Fruit fly (Drosophila melanogaster) whole organism, pupa: ENCODE measurements around the gene CG4998.
A peak's percentile ranks its signal among the peaks of the same experiment; 100 is the strongest.

Source experiments
- CG10348 ChIP-seq: fragments of 200-800 bp; sonication (Bioruptor generic); IDR thresholded peaks from 2 replicates; pipeline ENCODE4 v1.3.6; 2022; ENCODE audit warnings: missing biosample characterization, missing genetic modification characterization
- CG12605 ChIP-seq: fragments of 200-800 bp; sonication (Bioruptor generic); IDR thresholded peaks from 2 replicates; pipeline ENCODE4 v1.3.6; 2022; ENCODE audit warnings: missing biosample characterization, missing genetic modification characterization
- CG13204 ChIP-seq: fragments of 200-800 bp; sonication (Bioruptor generic); optimal IDR thresholded peaks from 2 replicates; lab custom pipeline; 2018; ENCODE audit warnings: missing biosample characterization, mild to moderate bottlenecking, missing genetic modification characterization, moderate library complexity
- CG14655 ChIP-seq: fragments of 200-800 bp; sonication (Bioruptor generic); optimal IDR thresholded peaks from 3 replicates; lab custom pipeline; 2017; ENCODE audit warnings: mild to moderate bottlenecking, missing biosample characterization, missing genetic modification reagents, missing genetic modification characterization
- CG15710 ChIP-seq: fragments of 200-800 bp; sonication (Bioruptor generic); optimal IDR thresholded peaks from 2 replicates; lab custom pipeline; 2018; ENCODE audit warnings: missing biosample characterization, mild to moderate bottlenecking, missing genetic modification characterization, moderate library complexity
- CG17806 ChIP-seq: fragments of 200-800 bp; sonication (Bioruptor generic); optimal IDR thresholded peaks from 2 replicates; lab custom pipeline; 2018; ENCODE audit warnings: missing biosample characterization, mild to moderate bottlenecking, missing genetic modification characterization, moderate library complexity
- CG32121 ChIP-seq: fragments of 200-800 bp; sonication (Bioruptor generic); IDR thresholded peaks from 2 replicates; pipeline ENCODE4 v1.3.6; 2022; ENCODE audit warnings: missing biosample characterization, missing genetic modification characterization
- CG34367 ChIP-seq: fragments of 200-800 bp; sonication (Bioruptor generic); optimal IDR thresholded peaks from 2 replicates; lab custom pipeline; 2018; ENCODE audit warnings: missing biosample characterization, mild to moderate bottlenecking, missing genetic modification characterization
- CG4496 ChIP-seq: fragments of 200-800 bp; sonication (Bioruptor generic); IDR thresholded peaks from 3 replicates; pipeline ENCODE4 v1.3.6; 2022; ENCODE audit warnings: missing biosample characterization, missing genetic modification characterization
- CG8159 ChIP-seq: fragments of 200-800 bp; sonication (Bioruptor generic); optimal IDR thresholded peaks from 3 replicates; lab custom pipeline; 2018; ENCODE audit warnings: missing biosample characterization, mild to moderate bottlenecking, missing genetic modification characterization, moderate library complexity
- CG8301 ChIP-seq: fragments of 200-800 bp; sonication (Bioruptor generic); optimal IDR thresholded peaks from 2 replicates; lab custom pipeline; 2018; ENCODE audit warnings: missing biosample characterization, mild to moderate bottlenecking, missing genetic modification characterization
- CG9948 ChIP-seq: fragments of 200-800 bp; sonication (Bioruptor generic); optimal IDR thresholded peaks from 2 replicates; lab custom pipeline; 2018; ENCODE audit warnings: missing biosample characterization, mild to moderate bottlenecking, missing genetic modification characterization, moderate library complexity
- EcR ChIP-seq: fragments of 200-800 bp; sonication (Bioruptor generic); optimal IDR thresholded peaks from 3 replicates; lab custom pipeline; 2019; ENCODE audit warnings: missing biosample characterization, missing genetic modification characterization, mild to moderate bottlenecking, moderate library complexity, missing genetic modification reagents
- Ets98B ChIP-seq: fragments of 200-800 bp; sonication (Bioruptor generic); IDR thresholded peaks from 2 replicates; pipeline ENCODE4 v1.3.6; 2022; ENCODE audit warnings: missing biosample characterization, missing genetic modification characterization
- Pif1A ChIP-seq: fragments of 200-800 bp; sonication (Bioruptor generic); optimal IDR thresholded peaks from 3 replicates; lab custom pipeline; 2016; ENCODE audit warnings: missing biosample characterization, missing genetic modification characterization
- Pif1B ChIP-seq: fragments of 200-800 bp; sonication (Bioruptor generic); optimal IDR thresholded peaks from 3 replicates; lab custom pipeline; 2016; ENCODE audit warnings: missing biosample characterization, missing genetic modification characterization
- Snoo ChIP-seq: fragments of 200-800 bp; sonication (Bioruptor generic); optimal IDR thresholded peaks from 3 replicates; lab custom pipeline; 2017; ENCODE audit warnings: missing biosample characterization, mild to moderate bottlenecking, missing genetic modification characterization, inconsistent platforms
- fd96Ca ChIP-seq: fragments of 200-800 bp; sonication (Bioruptor generic); IDR thresholded peaks from 3 replicates; pipeline ENCODE4 v1.3.6; 2022; ENCODE audit warnings: missing biosample characterization, missing genetic modification characterization
- gl ChIP-seq: fragments of 200-800 bp; sonication (Bioruptor generic); optimal IDR thresholded peaks from 2 replicates; lab custom pipeline; 2018; ENCODE audit warnings: missing biosample characterization, mild to moderate bottlenecking, missing genetic modification characterization
- rn ChIP-seq: fragments of 200-800 bp; sonication (Bioruptor generic); IDR thresholded peaks from 2 replicates; pipeline ENCODE4 v1.3.6; 2022; ENCODE audit warnings: missing biosample characterization, missing genetic modification characterization

CG4998 gene

dm6 chr3L:16313985-16314384 is 24.8 kb upstream of the CG4998 start, which contains the start of gene CG13062:
Gene CG13062 (plus strand): TSS chr3L:16314285.
- TF ChIP-seq Snoo (no peak), CG32121 (GFP tag; lab: Robert Waterston, UW) (0 out of 2 replicates have a peak, but pooled peaks have one; percentile 21), EcR (no peak)

dm6 chr3L:16317724-16318123 is 21.1 kb upstream of the CG4998 start, which contains the start of gene Nplp3:
Gene Nplp3 (plus strand): TSS chr3L:16318024.
- TF ChIP-seq Pif1A (GFP tag; lab: Kevin White, UChicago) (no peak), CG15710 (tag; lab: Kevin White, UChicago) (no peak), CG4496 (GFP tag; lab: Robert Waterston, UW) (no peak), Snoo (no peak), Pif1B (no peak), gl (tag; lab: Kevin White, UChicago) (no peak), CG8159 (tag; lab: Kevin White, UChicago) (no peak), CG32121 (GFP tag; lab: Robert Waterston, UW) (no peak), CG8301 (tag; lab: Kevin White, UChicago) (no peak), CG10348 (GFP tag; lab: Robert Waterston, UW) (no peak)
- TF ChIP-seq, all 21 proteins: peak for 0

dm6 chr3L:16319399-16319906 is 19.4 kb upstream of the CG4998 start, which contains the start of the genes CG13041 and CG13060:
Gene CG13041 (minus strand): TSS chr3L:16319526.
Gene CG13060 (plus strand): TSS chr3L:16319856.
- TF ChIP-seq fd96Ca (no peak), CG12605 (GFP tag; lab: Robert Waterston, UW) (no peak), CG34367 (tag; lab: Kevin White, UChicago) (no peak), rn (GFP tag; lab: Robert Waterston, UW) (no peak), Ets98B (GFP tag; lab: Robert Waterston, UW) (no peak), CG10348 (GFP tag; lab: Robert Waterston, UW) (no peak), Pif1B (no peak), CG13204 (GFP tag; lab: Kevin White, UChicago) (no peak)

- TF ChIP-seq Pif1A (GFP tag; lab: Kevin White, UChicago) = no peak
Measured at dm6 chr3L:16321172-16321571, 17.6 kb upstream of the CG4998 start, which contains the start of gene CG42718. Gene CG42718 (minus strand): TSS chr3L:16321272.

dm6 chr3L:16323372-16323771 is 15.4 kb upstream of the CG4998 start, which contains the start of gene CG13059:
Gene CG13059 (plus strand): TSS chr3L:16323672.
- TF ChIP-seq gl (tag; lab: Kevin White, UChicago) (no peak), CG8159 (tag; lab: Kevin White, UChicago) (no peak), CG8301 (tag; lab: Kevin White, UChicago) (no peak), CG34367 (tag; lab: Kevin White, UChicago) (no peak), Snoo (no peak)

dm6 chr3L:16326657-16327056 is 12.1 kb upstream of the CG4998 start, which contains the start of the genes CG13040 and CG13039:
Gene CG13040 (minus strand): TSS chr3L:16326757.
Gene CG13039 (minus strand): TSS chr3L:16326762.
- no peak for TF ChIP-seq CG32121 (GFP tag; lab: Robert Waterston, UW)
- TF ChIP-seq, all 21 proteins: peak for 0

dm6 chr3L:16327776-16328175 is 11.0 kb upstream of the CG4998 start, which contains the start of gene CG13038:
Gene CG13038 (minus strand): TSS chr3L:16327893.
- TF ChIP-seq CG10348 (GFP tag; lab: Robert Waterston, UW) (no peak), Ets98B (GFP tag; lab: Robert Waterston, UW) (peak; percentile 66), CG4496 (GFP tag; lab: Robert Waterston, UW) (peak; percentile 63), fd96Ca (peak; percentile 59; the same call in 1 of the 3 replicates), CG15710 (tag; lab: Kevin White, UChicago) (no peak)
- TF ChIP-seq, all 21 proteins: peak for 3

dm6 chr3L:16328207-16328891 is 10.5 kb upstream of the CG4998 start, which contains the start of gene CG13058:
Gene CG13058 (plus strand): TSS chr3L:16328841.
- TF ChIP-seq Pif1A (GFP tag; lab: Kevin White, UChicago) (peak; percentile 7), EcR (peak; percentile 1), Pif1B (no peak), CG32121 (GFP tag; lab: Robert Waterston, UW) (peak; percentile 63), CG17806 (tag; lab: Kevin White, UChicago) (peak; percentile 38), CG34367 (tag; lab: Kevin White, UChicago) (peak; percentile 65), CG12605 (GFP tag; lab: Robert Waterston, UW) (no peak), CG10348 (GFP tag; lab: Robert Waterston, UW) (peak; percentile 81), CG9948 (tag; lab: Kevin White, UChicago) (peak; percentile 55), CG8159 (tag; lab: Kevin White, UChicago) (peak; percentile 70), CG13204 (GFP tag; lab: Kevin White, UChicago) (no peak), CG15710 (tag; lab: Kevin White, UChicago) (peak; percentile 69), Snoo (no peak), gl (tag; lab: Kevin White, UChicago) (no peak), CG4496 (GFP tag; lab: Robert Waterston, UW) (peak; percentile 22; the same call in 1 of the 3 replicates), Ets98B (GFP tag; lab: Robert Waterston, UW) (peak; percentile 23), fd96Ca (0 out of 3 replicates have a peak, but pooled peaks have one; percentile 20), CG14655 (GFP tag; lab: Kevin White, UChicago) (peak; percentile 68), CG8301 (tag; lab: Kevin White, UChicago) (peak; percentile 66)
